Worm (Caenorhabditis elegans): Measurements from ENCODE around the gene his-61.

DNA sequence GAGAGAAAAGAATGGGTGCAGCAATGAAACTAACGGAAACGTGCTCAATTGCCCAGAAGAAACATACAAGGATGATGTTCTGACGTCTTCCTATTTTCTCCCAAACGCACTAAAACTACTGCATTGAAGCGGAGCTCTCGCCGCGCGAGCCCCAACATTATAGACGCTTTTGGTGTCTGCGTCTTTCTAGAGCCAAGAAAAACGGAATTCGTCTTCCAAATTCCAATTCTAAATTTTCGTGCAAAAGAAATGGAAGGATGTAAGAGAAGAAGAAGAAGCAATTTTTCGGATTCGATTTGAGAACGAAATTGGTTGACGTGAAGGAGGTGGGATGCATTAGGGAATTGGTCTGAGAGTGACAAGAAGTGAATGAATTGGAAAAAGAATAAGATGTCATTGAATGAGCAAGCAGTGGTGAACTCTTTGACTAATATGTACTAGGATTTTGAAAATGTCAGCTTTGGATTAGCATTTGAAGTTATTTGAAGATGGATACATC is 32.3 kb downstream of the his-61 start:
- no peak for TF ChIP-seq scrt-1 (GFP tag; IDR thresholded peaks at IDR 0.05)
- TF ChIP-seq ama-1 (optimal IDR thresholded peaks at IDR 0.05): no peak
- no peak for TF ChIP-seq sea-1 (GFP tag; conservative IDR thresholded peaks at IDR 0.05)
- no peak for TF ChIP-seq tbx-37 (GFP tag; conservative IDR thresholded peaks at IDR 0.05)
- TF ChIP-seq F13C5.2 (tag; optimal IDR thresholded peaks at IDR 0.05): no peak
- no peak for TF ChIP-seq hnd-1 (tag; optimal IDR thresholded peaks at IDR 0.05)
- no peak for TF ChIP-seq ceh-13 (GFP tag; optimal IDR thresholded peaks at IDR 0.05)
- no peak for TF ChIP-seq ceh-36 (tag; optimal IDR thresholded peaks at IDR 0.05)
- no peak for TF ChIP-seq B0310.2 (tag; optimal IDR thresholded peaks at IDR 0.05)
- TF ChIP-seq pes-1 (GFP tag; IDR thresholded peaks at IDR 0.05): no peak
- no peak for TF ChIP-seq flt-1 (GFP tag; IDR thresholded peaks at IDR 0.05)

Measured in whole organism, early embryonic.